Worm (Caenorhabditis elegans) whole organism, L4 larva: ENCODE measurements around the gene Y45G12B.2.

Experiments used
- ama-1 ChIP-seq: fragments of 150-350 bp; optimal IDR thresholded peaks from 2 replicates; lab custom pipeline; 2014; ENCODE audit warnings: inconsistent platforms, mixed read lengths
- jun-1 ChIP-seq: fragments of 150-350 bp; optimal IDR thresholded peaks from 2 replicates; lab custom pipeline; 2014; ENCODE audit warnings: missing biosample characterization, missing genetic modification reagents, missing genetic modification characterization
- nhr-11 ChIP-seq: fragments of 150-350 bp; optimal IDR thresholded peaks from 2 replicates; lab custom pipeline; 2014; ENCODE audit warnings: missing biosample characterization, missing genetic modification characterization
- nhr-28 ChIP-seq: fragments of 150-350 bp; optimal IDR thresholded peaks from 2 replicates; lab custom pipeline; 2014; ENCODE audit warnings: missing biosample characterization, missing genetic modification characterization
- nhr-76 ChIP-seq: fragments of 150-350 bp; optimal IDR thresholded peaks from 2 replicates; lab custom pipeline; 2014; ENCODE audit warnings: missing biosample characterization, missing genetic modification characterization
- zip-2 ChIP-seq: fragments of 150-350 bp; optimal IDR thresholded peaks from 2 replicates; lab custom pipeline; 2014; ENCODE audit warnings: missing biosample characterization, missing genetic modification characterization

DNA sequence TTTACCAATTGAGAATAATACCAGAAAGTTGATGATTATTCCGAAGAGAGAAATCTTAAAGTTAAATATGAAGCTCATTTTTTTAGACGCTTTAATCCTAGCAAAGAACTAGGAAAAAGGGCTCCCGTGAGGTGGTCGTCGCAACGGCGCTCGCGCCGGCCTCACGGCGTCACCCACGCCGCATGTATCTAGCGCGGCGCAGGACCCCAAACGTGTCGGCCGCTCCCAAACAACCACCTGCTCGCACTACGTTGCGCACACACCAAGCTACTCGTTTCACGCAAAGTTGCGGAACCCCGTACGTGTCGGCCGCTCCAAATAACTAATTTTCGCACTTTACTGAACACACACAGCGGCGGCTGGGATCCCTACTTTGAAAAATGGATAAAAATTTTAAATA, 51.8 kb downstream of the Y45G12B.2 start:
- TF ChIP-seq nhr-11 (tag; lab: Kevin White, UChicago) (no peak), nhr-76 (tag; lab: Kevin White, UChicago) (no peak), ama-1 (lab: Kevin White, UChicago) (no peak), jun-1 (no peak), nhr-28 (tag; lab: Kevin White, UChicago) (no peak), zip-2 (no peak)
